Fruit fly (Drosophila melanogaster) whole organism, embryonic: ENCODE measurements around the gene SkpC.

Source experiments
- CG10959 ChIP-seq: fragments of 200-800 bp; sonication (Bioruptor generic); IDR thresholded peaks from 2 replicates; pipeline ENCODE4 v1.3.6; 2022; ENCODE audit warnings: missing biosample characterization, missing genetic modification characterization
- CG12744 ChIP-seq: fragments of 200-800 bp; sonication (Bioruptor generic); optimal IDR thresholded peaks from 2 replicates; lab custom pipeline; 2016; ENCODE audit warnings: missing biosample characterization, missing genetic modification characterization
- CG12769 ChIP-seq: fragments of 200-800 bp; sonication (Bioruptor generic); optimal IDR thresholded peaks from 2 replicates; lab custom pipeline; 2019; ENCODE audit warnings: missing biosample characterization, mild to moderate bottlenecking, missing genetic modification characterization, moderate library complexity
- CG13296 ChIP-seq: fragments of 200-800 bp; sonication (Bioruptor generic); optimal IDR thresholded peaks from 3 replicates; lab custom pipeline; 2018; ENCODE audit warnings: missing biosample characterization, mild to moderate bottlenecking, missing genetic modification characterization
- CG15514 ChIP-seq: fragments of 200-800 bp; sonication (Bioruptor generic); optimal IDR thresholded peaks from 3 replicates; lab custom pipeline; 2017; ENCODE audit warnings: missing biosample characterization, missing genetic modification characterization, mild to moderate bottlenecking, moderate library complexity, missing genetic modification reagents
- CG16779 ChIP-seq: fragments of 200-800 bp; sonication (Bioruptor generic); IDR thresholded peaks from 2 replicates; pipeline ENCODE4 v1.3.6; 2022; ENCODE audit warnings: missing biosample characterization, missing genetic modification characterization
- CG16815 ChIP-seq: fragments of 200-800 bp; sonication (Bioruptor generic); optimal IDR thresholded peaks from 3 replicates; lab custom pipeline; 2017; ENCODE audit warnings: missing biosample characterization, mild to moderate bottlenecking, missing genetic modification characterization
- CG16863 ChIP-seq: fragments of 200-800 bp; sonication (Bioruptor generic); optimal IDR thresholded peaks from 3 replicates; lab custom pipeline; 2016; ENCODE audit warnings: missing biosample characterization, missing genetic modification characterization
- CG17328 ChIP-seq: fragments of 200-800 bp; sonication (Bioruptor generic); IDR thresholded peaks from 2 replicates; pipeline ENCODE4 v1.3.6; 2022; ENCODE audit warnings: missing biosample characterization, missing genetic modification characterization
- CG17829 ChIP-seq: fragments of 200-800 bp; optimal IDR thresholded peaks from 2 replicates; lab custom pipeline; 2019; ENCODE audit warnings: missing biosample characterization, mild to moderate bottlenecking, missing genetic modification characterization, moderate library complexity
- CG2875 ChIP-seq: fragments of 200-800 bp; sonication (Bioruptor generic); optimal IDR thresholded peaks from 2 replicates; lab custom pipeline; 2017; ENCODE audit warnings: missing biosample characterization, mild to moderate bottlenecking, missing genetic modification characterization, missing genetic modification reagents
- CG30403 ChIP-seq: fragments of 200-800 bp; sonication (Bioruptor generic); optimal IDR thresholded peaks from 3 replicates; lab custom pipeline; 2016; ENCODE audit warnings: missing biosample characterization, missing genetic modification characterization
- CG30431 ChIP-seq: fragments of 200-800 bp; sonication (Bioruptor generic); optimal IDR thresholded peaks from 2 replicates; lab custom pipeline; 2017; ENCODE audit warnings: missing biosample characterization, missing genetic modification characterization
- CG31365 ChIP-seq: fragments of 200-800 bp; sonication (Bioruptor generic); optimal IDR thresholded peaks from 2 replicates; lab custom pipeline; 2018; ENCODE audit warnings: missing biosample characterization, mild to moderate bottlenecking, missing genetic modification characterization
- CG33213 ChIP-seq: fragments of 200-800 bp; sonication (Bioruptor generic); optimal IDR thresholded peaks from 3 replicates; lab custom pipeline; 2016; ENCODE audit warnings: missing biosample characterization, missing genetic modification characterization
- CG42726 ChIP-seq: fragments of 200-800 bp; sonication (Bioruptor generic); IDR thresholded peaks from 2 replicates; pipeline ENCODE4 v1.3.6; 2022; ENCODE audit warnings: missing biosample characterization, missing genetic modification characterization; ENCODE audit not compliant: partially characterized antibody
- CG5953 ChIP-seq: fragments of 200-800 bp; sonication (Bioruptor generic); IDR thresholded peaks from 2 replicates; pipeline ENCODE4 v1.3.6; 2022; ENCODE audit warnings: missing biosample characterization, missing genetic modification characterization
- CG6254 ChIP-seq: fragments of 200-800 bp; sonication (Bioruptor generic); optimal IDR thresholded peaks from 3 replicates; lab custom pipeline; 2017; ENCODE audit warnings: mild to moderate bottlenecking, missing biosample characterization, missing genetic modification reagents, missing genetic modification characterization
- CG6683 ChIP-seq: fragments of 200-800 bp; sonication (Bioruptor generic); optimal IDR thresholded peaks from 2 replicates; lab custom pipeline; 2017; ENCODE audit warnings: missing biosample characterization, mild to moderate bottlenecking, missing genetic modification characterization, missing genetic modification reagents
- CG8359 ChIP-seq: fragments of 200-800 bp; sonication (Bioruptor generic); optimal IDR thresholded peaks from 2 replicates; lab custom pipeline; 2017; ENCODE audit warnings: missing biosample characterization, mild to moderate bottlenecking, missing genetic modification characterization, borderline replicate concordance
- CG8944 ChIP-seq: fragments of 200-800 bp; sonication (Bioruptor generic); optimal IDR thresholded peaks from 3 replicates; lab custom pipeline; 2016; ENCODE audit warnings: missing biosample characterization, missing genetic modification characterization
- Dad ChIP-seq: fragments of 200-800 bp; sonication (Bioruptor generic); optimal IDR thresholded peaks from 3 replicates; lab custom pipeline; 2016; ENCODE audit warnings: missing biosample characterization, missing genetic modification characterization
- Dip2 ChIP-seq: fragments of 200-800 bp; sonication (Bioruptor generic); IDR thresholded peaks from 2 replicates; pipeline ENCODE4 v1.3.6; 2022; ENCODE audit warnings: missing biosample characterization, missing genetic modification characterization
- HLH54F ChIP-seq: fragments of 200-800 bp; sonication (Bioruptor generic); optimal IDR thresholded peaks from 3 replicates; lab custom pipeline; 2016; ENCODE audit warnings: missing biosample characterization, missing genetic modification characterization
- HmgZ ChIP-seq: fragments of 200-800 bp; sonication (Bioruptor generic); optimal IDR thresholded peaks from 2 replicates; lab custom pipeline; 2018; ENCODE audit warnings: missing biosample characterization, mild to moderate bottlenecking, missing genetic modification characterization
- Mad ChIP-seq: fragments of 200-800 bp; sonication (Bioruptor generic); optimal IDR thresholded peaks from 2 replicates; lab custom pipeline; 2016; ENCODE audit warnings: missing biosample characterization, missing genetic modification characterization
- NFAT ChIP-seq: fragments of 200-800 bp; sonication (Bioruptor generic); IDR thresholded peaks from 2 replicates; pipeline ENCODE4 v1.3.6; 2022; ENCODE audit warnings: missing biosample characterization, missing genetic modification characterization
- Nf-YB ChIP-seq: fragments of 200-800 bp; sonication (Bioruptor generic); optimal IDR thresholded peaks from 3 replicates; lab custom pipeline; 2019; ENCODE audit warnings: missing biosample characterization, mild to moderate bottlenecking, missing genetic modification characterization, moderate library complexity
- Spps ChIP-seq: fragments of 200-800 bp; sonication (Bioruptor generic); optimal IDR thresholded peaks from 2 replicates; lab custom pipeline; 2018; ENCODE audit warnings: missing biosample characterization, mild to moderate bottlenecking, missing genetic modification characterization
- Ssrp ChIP-seq: fragments of 200-800 bp; sonication (Bioruptor generic); optimal IDR thresholded peaks from 2 replicates; lab custom pipeline; 2018; ENCODE audit warnings: missing biosample characterization, mild to moderate bottlenecking, missing genetic modification characterization, moderate library complexity
- Xbp1 ChIP-seq: fragments of 200-800 bp; sonication (Bioruptor generic); optimal IDR thresholded peaks from 3 replicates; lab custom pipeline; 2016; ENCODE audit warnings: missing biosample characterization, mild to moderate bottlenecking, missing genetic modification characterization
- amos ChIP-seq: fragments of 200-800 bp; sonication (Bioruptor generic); IDR thresholded peaks from 2 replicates; pipeline ENCODE4 v1.3.6; 2022; ENCODE audit warnings: missing biosample characterization, missing genetic modification characterization; ENCODE audit not compliant: partially characterized antibody
- ash1 ChIP-seq: fragments of 200-800 bp; sonication (Bioruptor generic); optimal IDR thresholded peaks from 2 replicates; lab custom pipeline; 2018; ENCODE audit warnings: missing biosample characterization, mild to moderate bottlenecking, missing genetic modification characterization
- az2 ChIP-seq: fragments of 200-800 bp; sonication (Bioruptor generic); optimal IDR thresholded peaks from 3 replicates; lab custom pipeline; 2016; ENCODE audit warnings: missing biosample characterization, missing genetic modification characterization
- br ChIP-seq: fragments of >200 bp; optimal IDR thresholded peaks from 2 replicates; lab custom pipeline; 2017
- chm ChIP-seq: fragments of 200-800 bp; sonication (Bioruptor generic); IDR thresholded peaks from 2 replicates; pipeline ENCODE4 v1.3.6; 2022; ENCODE audit warnings: missing biosample characterization, missing genetic modification characterization
- en ChIP-seq: fragments of 200-800 bp; sonication (Bioruptor generic); optimal IDR thresholded peaks from 2 replicates; lab custom pipeline; 2016; ENCODE audit warnings: missing biosample characterization, missing genetic modification characterization
- hb ChIP-seq: fragments of 200-800 bp; sonication (Bioruptor generic); IDR thresholded peaks from 3 replicates; pipeline ENCODE4 v1.3.6; 2022; ENCODE audit warnings: missing biosample characterization, missing genetic modification characterization; ENCODE audit not compliant: partially characterized antibody
- jing ChIP-seq: fragments of 200-800 bp; sonication (Bioruptor generic); optimal IDR thresholded peaks from 2 replicates; lab custom pipeline; 2018; ENCODE audit warnings: missing biosample characterization, mild to moderate bottlenecking, missing genetic modification characterization
- klu ChIP-seq: fragments of 200-800 bp; sonication (Bioruptor generic); IDR thresholded peaks from 2 replicates; pipeline ENCODE4 v1.3.6; 2022; ENCODE audit warnings: missing biosample characterization, missing genetic modification characterization
- lbe ChIP-seq: fragments of 200-800 bp; sonication (Bioruptor generic); optimal IDR thresholded peaks from 2 replicates; lab custom pipeline; 2016; ENCODE audit warnings: missing biosample characterization, mild to moderate bottlenecking, missing genetic modification characterization
- nom ChIP-seq: fragments of 200-800 bp; sonication (Bioruptor generic); optimal IDR thresholded peaks from 2 replicates; lab custom pipeline; 2017; ENCODE audit warnings: missing biosample characterization, missing genetic modification characterization, mild to moderate bottlenecking, moderate library complexity, missing genetic modification reagents
- otp ChIP-seq: fragments of 200-800 bp; sonication (Bioruptor generic); IDR thresholded peaks from 3 replicates; pipeline ENCODE4, ENCODE4 v1.3.6; 2022; ENCODE audit warnings: missing biosample characterization, missing genetic modification characterization
- psq ChIP-seq: fragments of 200-800 bp; sonication (Bioruptor generic); optimal IDR thresholded peaks from 2 replicates; lab custom pipeline; 2017; ENCODE audit warnings: missing biosample characterization, missing genetic modification characterization
- pzg ChIP-seq: fragments of 200-800 bp; sonication (Bioruptor generic); optimal IDR thresholded peaks from 3 replicates; lab custom pipeline; 2018; ENCODE audit warnings: missing biosample characterization, mild to moderate bottlenecking, missing genetic modification characterization, moderate library complexity
- sim ChIP-seq: fragments of 200-800 bp; sonication (Bioruptor generic); IDR thresholded peaks from 2 replicates; pipeline ENCODE4 v1.3.6; 2022; ENCODE audit warnings: missing biosample characterization, missing genetic modification characterization
- sima ChIP-seq: fragments of 200-800 bp; sonication (Bioruptor generic); optimal IDR thresholded peaks from 2 replicates; lab custom pipeline; 2016; ENCODE audit warnings: missing biosample characterization, missing genetic modification characterization
- sna ChIP-seq: fragments of 200-800 bp; sonication (Bioruptor generic); IDR thresholded peaks from 2 replicates; pipeline ENCODE4 v1.3.6; 2022; ENCODE audit warnings: missing biosample characterization, missing genetic modification characterization; ENCODE audit not compliant: partially characterized antibody
- tap ChIP-seq: fragments of 200-800 bp; optimal IDR thresholded peaks from 3 replicates; lab custom pipeline; 2019; ENCODE audit warnings: missing biosample characterization, mild to moderate bottlenecking, missing genetic modification characterization, moderate library complexity
- z ChIP-seq: fragments of 200-800 bp; sonication (Bioruptor generic); IDR thresholded peaks from 3 replicates; pipeline ENCODE4 v1.3.6; 2022; ENCODE audit warnings: missing biosample characterization, missing genetic modification characterization

SkpC gene

DNA sequence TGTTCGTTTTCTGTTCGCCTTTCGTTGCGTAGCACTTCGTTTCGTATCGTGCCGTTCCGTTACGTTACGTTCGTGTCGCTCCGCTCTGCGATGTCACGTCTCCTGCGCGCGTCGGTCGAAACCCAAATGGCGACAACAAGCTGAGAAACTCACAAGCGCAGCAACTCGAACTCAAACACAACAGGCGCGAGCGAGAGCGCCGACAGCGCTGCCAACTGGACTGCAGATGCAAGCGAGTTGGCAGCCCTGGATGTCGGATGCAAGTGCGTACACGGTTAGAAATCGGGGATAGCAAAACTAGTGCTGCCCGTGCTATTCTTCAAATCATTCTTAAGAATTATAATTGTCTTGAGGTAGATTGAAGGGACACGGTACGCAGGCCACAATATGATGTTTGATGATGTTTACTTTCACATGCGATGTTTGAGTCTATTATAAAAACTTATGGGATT, 32.5 kb downstream of the SkpC start (continued):
- TF ChIP-seq psq (GFP tag; lab: Kevin White, UChicago) (peak; percentile 2), lbe (GFP tag; lab: Kevin White, UChicago) (no peak), CG13296 (GFP tag; lab: Kevin White, UChicago) (peak; percentile 64), CG16779 (peak; percentile 33; the same call in 1 of the 2 replicates), sim (GFP tag; lab: Robert Waterston, UW) (peak; percentile 57; the same call in 1 of the 2 replicates), Nf-YB (GFP tag; lab: Kevin White, UChicago) (no peak), CG30431 (peak; percentile 47), CG2875 (GFP tag; lab: Kevin White, UChicago) (peak; percentile 38), hb (GFP tag; lab: Robert Waterston, UW) (no peak), CG10959 (GFP tag; lab: Robert Waterston, UW) (peak; percentile 43; the same call in 1 of the 2 replicates), br (lab: Kevin White, UChicago) (no peak), HmgZ (tag; lab: Kevin White, UChicago) (peak; percentile 67), Ssrp (peak; percentile 58), tap (peak; percentile 2), CG16815 (GFP tag; lab: Kevin White, UChicago) (peak; percentile 39), CG12769 (tag; lab: Kevin White, UChicago) (peak; percentile 91), HLH54F (GFP tag; lab: Kevin White, UChicago) (peak; percentile 79), ash1 (GFP tag; lab: Kevin White, UChicago) (peak; percentile 68), CG8944 (GFP tag; lab: Kevin White, UChicago) (peak; percentile 73), chm (GFP tag; lab: Robert Waterston, UW) (peak; percentile 76), pzg (GFP tag; lab: Kevin White, UChicago) (peak; percentile 59), CG5953 (GFP tag; lab: Robert Waterston, UW) (peak; percentile 76), Xbp1 (peak; percentile 84), az2 (GFP tag; lab: Kevin White, UChicago) (peak; percentile 78), Dip2 (no peak), CG42726 (GFP tag; lab: Robert Waterston, UW) (0 out of 2 replicates have a peak, but pooled peaks have one; percentile 50), jing (no peak), Spps (tag; lab: Kevin White, UChicago) (peak; percentile 34), z (GFP tag; lab: Robert Waterston, UW) (no peak), CG17829 (tag; lab: Kevin White, UChicago) (peak; percentile 74), CG16863 (peak; percentile 72), amos (GFP tag; lab: Robert Waterston, UW) (peak; percentile 63), NFAT (GFP tag; lab: Robert Waterston, UW) (peak; percentile 70)

- TF ChIP-seq CG16863 (peak; percentile 93), CG31365 (peak; percentile 36), CG6683 (GFP tag; lab: Kevin White, UChicago) (peak; percentile 34), sim (GFP tag; lab: Robert Waterston, UW) (peak; percentile 71), CG33213 (GFP tag; lab: Kevin White, UChicago) (peak; percentile 89), nom (GFP tag; lab: Kevin White, UChicago) (peak; percentile 70), Mad (GFP tag; lab: Kevin White, UChicago) (peak; percentile 91), CG6254 (GFP tag; lab: Kevin White, UChicago) (peak; percentile 90), klu (peak; percentile 52), sna (GFP tag; lab: Robert Waterston, UW) (no peak), CG12744 (GFP tag; lab: Kevin White, UChicago) (peak; percentile 88), en (GFP tag; lab: Kevin White, UChicago) (peak; percentile 92), otp (GFP tag; lab: Robert Waterston, UW) (peak; percentile 93), CG30403 (GFP tag; lab: Kevin White, UChicago) (peak; percentile 93), CG17328 (GFP tag; lab: Robert Waterston, UW) (peak; percentile 96), sima (GFP tag; lab: Kevin White, UChicago) (peak; percentile 81), CG15514 (GFP tag; lab: Kevin White, UChicago) (peak; percentile 13), Dad (GFP tag; lab: Kevin White, UChicago) (peak; percentile 80), ash1 (GFP tag; lab: Kevin White, UChicago) (no peak), CG8359 (peak; percentile 81)
Measured at dm6 chrX:19850503-19851094, 34.7 kb downstream of the SkpC start.
